Worm (Caenorhabditis elegans) whole organism, L1 larva: ENCODE measurements around the gene pnc-2.

Experiments used
- C34B4.2 ChIP-seq: sonication (generic microtip); optimal IDR thresholded peaks from 2 replicates; lab custom pipeline; 2017; ENCODE audit warnings: mild to moderate bottlenecking, missing genetic modification characterization, missing compliant biosample characterization
- aha-1 ChIP-seq: fragments of 150-350 bp; optimal IDR thresholded peaks from 2 replicates; lab custom pipeline; 2014; ENCODE audit warnings: missing biosample characterization, missing genetic modification characterization
- blmp-1 ChIP-seq: fragments of 150-350 bp; optimal IDR thresholded peaks from 2 replicates; lab custom pipeline; 2014; ENCODE audit warnings: missing biosample characterization, missing genetic modification characterization
- ces-1 ChIP-seq: fragments of 150-350 bp; optimal IDR thresholded peaks from 2 replicates; lab custom pipeline; 2014; ENCODE audit warnings: missing biosample characterization, missing genetic modification reagents, missing genetic modification characterization
- dpl-1 ChIP-seq, 3 experiments: fragments of 150-350 bp in 2 of 3; sonication (generic microtip) in 1 of 3; optimal IDR thresholded peaks; 2 replicates each; lab custom pipeline; 2014 to 2017; ENCODE audit warnings: missing biosample characterization in 3 of 3, missing genetic modification characterization in 3 of 3, missing genetic modification reagents in 3 of 3
- efl-1 ChIP-seq, 4 experiments: fragments of 150-350 bp; optimal IDR thresholded peaks in 3 of 4; peaks in 1 of 4; 1 replicate in 1 of 4; 2 replicates in 3 of 4; lab custom pipeline; 2014; ENCODE audit warnings: missing biosample characterization in 2 of 4, missing genetic modification characterization in 2 of 4, missing genetic modification reagents in 2 of 4
- efl-3 ChIP-seq: fragments of 200-800 bp; sonication (Bioruptor generic); optimal IDR thresholded peaks from 2 replicates; lab custom pipeline; 2018; ENCODE audit warnings: mild to moderate bottlenecking, missing genetic modification characterization, missing compliant biosample characterization
- egl-13 ChIP-seq: sonication (generic microtip); optimal IDR thresholded peaks from 2 replicates; lab custom pipeline; 2016; ENCODE audit warnings: missing genotype, missing genetic modification reagents, missing genetic modification characterization, missing compliant biosample characterization
- egl-27 ChIP-seq, 2 experiments: fragments of 150-350 bp in 1 of 2; sonication (generic microtip); optimal IDR thresholded peaks; 3 replicates each; lab custom pipeline; 2017 to 2018; ENCODE audit warnings: missing biosample characterization in 2 of 2, missing genetic modification characterization in 2 of 2, missing genetic modification reagents in 2 of 2
- elt-2 ChIP-seq: sonication (generic microtip); optimal IDR thresholded peaks from 2 replicates; lab custom pipeline; 2016; ENCODE audit warnings: missing genetic modification characterization, mild to moderate bottlenecking, inconsistent platforms, missing compliant biosample characterization, missing genetic modification reagents
- elt-3 ChIP-seq, 6 experiments: fragments of 150-350 bp in 1 of 6; sonication (generic microtip); optimal IDR thresholded peaks; 2 replicates each; lab custom pipeline; 2017 to 2018; ENCODE audit warnings: missing biosample characterization in 6 of 6, missing genetic modification characterization in 6 of 6, inconsistent platforms in 1 of 6
- fkh-4 ChIP-seq: sonication (generic microtip); optimal IDR thresholded peaks from 2 replicates; lab custom pipeline; 2016; ENCODE audit warnings: missing compliant biosample characterization, missing genetic modification characterization, borderline replicate concordance
- grh-1 ChIP-seq: fragments of 200-800 bp; sonication (Bioruptor generic); IDR thresholded peaks from 2 replicates; pipeline ENCODE4 v1.3.6; 2022; ENCODE audit warnings: missing genetic modification reagents, missing genetic modification characterization, missing compliant biosample characterization
- hlh-17 ChIP-seq: fragments of 200-800 bp; sonication (Bioruptor generic); optimal IDR thresholded peaks from 2 replicates; lab custom pipeline; 2018; ENCODE audit warnings: missing genetic modification characterization, mild to moderate bottlenecking, missing compliant biosample characterization, moderate library complexity, borderline replicate concordance
- hlh-4 ChIP-seq: sonication (generic microtip); optimal IDR thresholded peaks from 2 replicates; lab custom pipeline; 2016; ENCODE audit warnings: mild to moderate bottlenecking, missing genetic modification characterization, missing compliant biosample characterization
- hpl-2 ChIP-seq: fragments of 150-350 bp; optimal IDR thresholded peaks from 2 replicates; lab custom pipeline; 2014; ENCODE audit warnings: missing biosample characterization, missing genetic modification reagents, missing genetic modification characterization
- irx-1 ChIP-seq: sonication (generic microtip); optimal IDR thresholded peaks from 2 replicates; lab custom pipeline; 2016; ENCODE audit warnings: missing genetic modification characterization, missing compliant biosample characterization
- jun-1 ChIP-seq: fragments of 150-350 bp; optimal IDR thresholded peaks from 2 replicates; lab custom pipeline; 2014; ENCODE audit warnings: missing biosample characterization, missing genetic modification reagents, missing genetic modification characterization
- lin-14 ChIP-seq: fragments of 200-800 bp; sonication (Bioruptor generic); optimal IDR thresholded peaks from 2 replicates; lab custom pipeline; 2018; ENCODE audit warnings: mild to moderate bottlenecking, missing genetic modification characterization, moderate library complexity, missing compliant biosample characterization
- lin-15B ChIP-seq: fragments of 150-350 bp; sonication (generic microtip); optimal IDR thresholded peaks from 3 replicates; lab custom pipeline; 2014; ENCODE audit warnings: missing biosample characterization, missing genetic modification characterization
- lin-35 ChIP-seq, 2 experiments: fragments of 150-350 bp; optimal IDR thresholded peaks; 2 replicates each; lab custom pipeline; 2014; ENCODE audit warnings: missing biosample characterization in 2 of 2, missing genetic modification characterization in 2 of 2, missing genetic modification reagents in 2 of 2
- lsy-2 ChIP-seq, 2 experiments: fragments of 150-350 bp; optimal IDR thresholded peaks; 2 replicates each; lab custom pipeline; 2014; ENCODE audit warnings: missing biosample characterization in 2 of 2, missing genetic modification characterization in 2 of 2
- mdl-1 ChIP-seq, 2 experiments: fragments of 150-350 bp; optimal IDR thresholded peaks; 2 replicates each; lab custom pipeline; 2014 to 2017; ENCODE audit warnings: missing biosample characterization in 2 of 2, missing genetic modification characterization in 2 of 2, inconsistent platforms in 1 of 2
- mep-1 ChIP-seq: fragments of 150-350 bp; optimal IDR thresholded peaks from 2 replicates; lab custom pipeline; 2014; ENCODE audit warnings: missing biosample characterization, missing genetic modification characterization
- nhr-12 ChIP-seq: sonication (generic microtip); optimal IDR thresholded peaks from 2 replicates; lab custom pipeline; 2017; ENCODE audit warnings: missing biosample characterization, missing genetic modification characterization
- nhr-19 ChIP-seq: fragments of 200-800 bp; sonication (Bioruptor generic); conservative IDR thresholded peaks from 2 replicates; pipeline ENCODE4 v1.3.6; 2022; ENCODE audit warnings: missing genetic modification characterization, missing compliant biosample characterization
- nhr-20 ChIP-seq: sonication (generic microtip); optimal IDR thresholded peaks from 2 replicates; lab custom pipeline; 2016; ENCODE audit warnings: mild to moderate bottlenecking, missing genetic modification characterization, missing compliant biosample characterization
- nhr-71 ChIP-seq: sonication (generic microtip); optimal IDR thresholded peaks from 2 replicates; lab custom pipeline; 2016; ENCODE audit warnings: mild to moderate bottlenecking, missing genetic modification characterization, moderate library complexity, missing compliant biosample characterization
- nhr-85 ChIP-seq: sonication (generic microtip); peaks from one replicate; lab custom pipeline; 2016; ENCODE audit warnings: missing genetic modification characterization, inconsistent platforms, missing compliant biosample characterization
- nhr-90 ChIP-seq: sonication (generic microtip); optimal IDR thresholded peaks from 2 replicates; lab custom pipeline; 2016; ENCODE audit warnings: mild to moderate bottlenecking, missing genetic modification characterization, missing compliant biosample characterization; ENCODE audit not compliant: poor library complexity
- pax-3 ChIP-seq: fragments of 200-800 bp; sonication (Bioruptor generic); optimal IDR thresholded peaks from 2 replicates; lab custom pipeline; 2018; ENCODE audit warnings: mild to moderate bottlenecking, missing genetic modification characterization, moderate library complexity, missing compliant biosample characterization
- pqm-1 ChIP-seq: sonication (generic microtip); optimal IDR thresholded peaks from 3 replicates; lab custom pipeline; 2017; ENCODE audit warnings: missing biosample characterization, missing genetic modification characterization
- snpc-4 ChIP-seq: fragments of 150-350 bp; optimal IDR thresholded peaks from 2 replicates; lab custom pipeline; 2014; ENCODE audit warnings: missing biosample characterization, missing genetic modification characterization
- snu-23 ChIP-seq: sonication (generic microtip); optimal IDR thresholded peaks from 2 replicates; lab custom pipeline; 2016; ENCODE audit warnings: missing genetic modification characterization, missing compliant biosample characterization
- tbx-2 ChIP-seq: sonication (generic microtip); optimal IDR thresholded peaks from 2 replicates; lab custom pipeline; 2016; ENCODE audit warnings: missing genetic modification characterization, missing compliant biosample characterization
- tlp-1 ChIP-seq: fragments of 150-350 bp; optimal IDR thresholded peaks from 2 replicates; lab custom pipeline; 2014; ENCODE audit warnings: missing biosample characterization, missing genetic modification characterization
- unc-130 ChIP-seq: fragments of 150-350 bp; optimal IDR thresholded peaks from 2 replicates; lab custom pipeline; 2017; ENCODE audit warnings: missing biosample characterization, missing genetic modification characterization, inconsistent platforms
- unc-98 ChIP-seq: fragments of 200-800 bp; sonication (Bioruptor generic); IDR thresholded peaks from 2 replicates; pipeline ENCODE4 v1.3.6; 2022; ENCODE audit warnings: missing genetic modification characterization, missing compliant biosample characterization
- xbp-1 ChIP-seq: sonication (generic microtip); optimal IDR thresholded peaks from 2 replicates; lab custom pipeline; 2016; ENCODE audit warnings: missing genetic modification characterization, missing compliant biosample characterization

pnc-2 gene

ce11 chrIV:14883812-14884211 lies 25.7 kb downstream of the pnc-2 start:
- TF ChIP-seq unc-130 (tag; lab: Kevin White, UChicago) (no peak), hlh-4 (tag; lab: Kevin White, UChicago) (no peak), jun-1 (tag; lab: Kevin White, UChicago) (peak; percentile 39), hlh-17 (GFP tag; lab: Kevin White, UChicago) (no peak), elt-2 (tag; lab: Kevin White, UChicago) (peak; percentile 84), egl-27 (tag; optimal IDR thresholded peaks at IDR 0.05; lab: Kevin White, UChicago) (no peak), xbp-1 (tag; lab: Kevin White, UChicago) (no peak), nhr-90 (tag; lab: Kevin White, UChicago) (peak; percentile 22), fkh-4 (tag; lab: Kevin White, UChicago) (no peak), C34B4.2 (tag; lab: Kevin White, UChicago) (no peak), mdl-1 (tag; optimal IDR thresholded peaks at IDR 0.05; lab: Kevin White, UChicago) (peak in 1 of 2 experiments; percentile 2), pax-3 (tag; lab: Kevin White, UChicago) (no peak), nhr-19 (GFP tag; lab: Robert Waterston, UW) (no peak), irx-1 (no peak), pqm-1 (tag; lab: Kevin White, UChicago) (peak; percentile 65), egl-13 (tag; lab: Kevin White, UChicago) (no peak), lin-35 (GFP tag; optimal IDR thresholded peaks at IDR 0.05; lab: Kevin White, UChicago) (peak in 1 of 2 experiments; percentile 54), snu-23 (GFP tag; lab: Kevin White, UChicago) (no peak), nhr-20 (tag; lab: Kevin White, UChicago) (peak; percentile 25), blmp-1 (tag; lab: Kevin White, UChicago) (no peak), tlp-1 (tag; lab: Kevin White, UChicago) (no peak), nhr-71 (tag; lab: Kevin White, UChicago) (peak; percentile 5), ces-1 (no peak), unc-98 (GFP tag; lab: Robert Waterston, UW) (no peak), nhr-12 (tag; lab: Kevin White, UChicago) (no peak)

- TF ChIP-seq snpc-4 (no peak), nhr-20 (tag; lab: Kevin White, UChicago) (no peak), lsy-2 (tag; optimal IDR thresholded peaks at IDR 0.05; lab: Kevin White, UChicago) (no peak), efl-3 (no peak), elt-2 (tag; lab: Kevin White, UChicago) (no peak), jun-1 (tag; lab: Kevin White, UChicago) (no peak), pqm-1 (tag; lab: Kevin White, UChicago) (no peak), aha-1 (tag; lab: Kevin White, UChicago) (no peak)
These were observed 30.3 kb downstream of the pnc-2 start, which contains the start of gene eps-8 for ce11 chrIV:14879184-14879583. TSS of gene eps-8 (plus strand) at chrIV:14879484.

ce11 chrIV:14877657-14878056 lies 31.8 kb downstream of the pnc-2 start:
- TF ChIP-seq nhr-85 (peak; percentile 49), tbx-2 (tag; lab: Kevin White, UChicago) (no peak), efl-1 (optimal IDR thresholded peaks at IDR 0.05; lab: Kevin White, UChicago) (no peak), efl-1 (GFP tag; optimal IDR thresholded peaks at IDR 0.05 in 1 of 2; lab: Kevin White, UChicago) (peak in 1 of 2 experiments; percentile 60), blmp-1 (tag; lab: Kevin White, UChicago) (peak; percentile 61)

DNA sequence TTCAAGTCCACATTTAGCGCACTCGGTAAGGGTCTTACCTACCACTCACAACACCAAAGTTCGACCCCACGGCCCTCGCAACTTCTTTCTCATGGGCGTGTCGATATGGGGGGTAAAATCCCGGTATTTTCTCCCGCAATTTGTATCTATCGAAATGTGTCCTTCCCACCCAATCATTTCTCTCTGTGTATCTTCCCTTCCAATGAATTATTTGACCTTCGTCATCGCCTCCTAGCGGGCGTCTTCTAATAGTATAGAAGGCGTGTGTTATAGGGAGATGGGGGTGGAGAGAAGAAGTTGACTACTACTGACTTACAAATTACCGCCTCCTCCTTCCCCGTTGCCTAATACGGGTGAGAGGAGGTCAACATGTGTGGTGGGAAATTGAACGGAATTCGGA lies 32.9 kb downstream of the pnc-2 start:
- TF ChIP-seq elt-3 (tag; optimal IDR thresholded peaks at IDR 0.05; lab: Kevin White, UChicago) = peak in 1 of 6 experiments; percentile 10
- peak; percentile 27 for TF ChIP-seq snu-23 (GFP tag; lab: Kevin White, UChicago)
- no peak for TF ChIP-seq hpl-2 (GFP tag; lab: Kevin White, UChicago)
- peak; percentile 50; the same call in 1 of the 2 replicates for TF ChIP-seq grh-1 (GFP tag; lab: Robert Waterston, UW)
- TF ChIP-seq jun-1 (tag; lab: Kevin White, UChicago) = no peak
- TF ChIP-seq nhr-85 = peak; percentile 69
- no peak for TF ChIP-seq lin-15B
- TF ChIP-seq mdl-1 (tag; optimal IDR thresholded peaks at IDR 0.05; lab: Kevin White, UChicago) = peak in 1 of 2 experiments; percentile 2
- TF ChIP-seq efl-1 (optimal IDR thresholded peaks at IDR 0.05; lab: Kevin White, UChicago) = no peak
- peak in 1 of 2 experiments; percentile 49 for TF ChIP-seq efl-1 (GFP tag; optimal IDR thresholded peaks at IDR 0.05 in 1 of 2; lab: Kevin White, UChicago)
- TF ChIP-seq lin-14 (GFP tag; lab: Kevin White, UChicago) = peak; percentile 62
- peak; percentile 11 for TF ChIP-seq nhr-71 (tag; lab: Kevin White, UChicago)
- TF ChIP-seq blmp-1 (tag; lab: Kevin White, UChicago) = peak; percentile 87
- peak; percentile 56 for TF ChIP-seq mep-1 (tag; lab: Kevin White, UChicago)
- peak in 1 of 3 experiments; percentile 10 for TF ChIP-seq dpl-1 (GFP tag; optimal IDR thresholded peaks at IDR 0.05; lab: Kevin White, UChicago)
